Worm (Caenorhabditis elegans) whole organism, young adult: ENCODE data around the gene hlh-10.

Experiments used
- C06A6.2 ChIP-seq: fragments of 200-800 bp; sonication (Bioruptor generic); conservative IDR thresholded peaks from 2 replicates; pipeline ENCODE4 v1.3.6; 2022; ENCODE audit warnings: missing genetic modification characterization, missing compliant biosample characterization
- F33H1.4 ChIP-seq: fragments of 200-800 bp; sonication (Bioruptor generic); IDR thresholded peaks from 2 replicates; pipeline ENCODE4 v1.3.6; 2022; ENCODE audit warnings: missing genetic modification reagents, missing genetic modification characterization, missing compliant biosample characterization
- F39B2.1 ChIP-seq: fragments of 200-800 bp; sonication (Bioruptor generic); IDR thresholded peaks from 2 replicates; pipeline ENCODE4 v1.3.6; 2022; ENCODE audit warnings: missing genetic modification reagents, missing genetic modification characterization, missing compliant biosample characterization
- F57A8.1 ChIP-seq: fragments of 200-800 bp; sonication (Bioruptor generic); optimal IDR thresholded peaks from 2 replicates; lab custom pipeline; 2018; ENCODE audit warnings: mild to moderate bottlenecking, missing genetic modification characterization, moderate library complexity, missing compliant biosample characterization
- Y53G8AR.9 ChIP-seq: fragments of 200-800 bp; sonication (Bioruptor generic); conservative IDR thresholded peaks from 2 replicates; pipeline ENCODE4 v1.3.6; 2022; ENCODE audit warnings: missing genetic modification reagents, missing genetic modification characterization, missing compliant biosample characterization
- ZK185.1 ChIP-seq: sonication (generic microtip); optimal IDR thresholded peaks from 2 replicates; lab custom pipeline; 2016; ENCODE audit warnings: mild to moderate bottlenecking, missing genetic modification characterization, missing compliant biosample characterization; ENCODE audit not compliant: poor library complexity, severe bottlenecking
- ama-1 ChIP-seq, 3 experiments: fragments of 150-350 bp in 1 of 3; sonication (generic microtip) in 2 of 3; optimal IDR thresholded peaks; 2 replicates each; lab custom pipeline; 2014 to 2018; ENCODE audit warnings: missing biosample characterization in 2 of 3, missing genetic modification characterization in 2 of 3, missing genetic modification reagents in 2 of 3
- ccch-3 ChIP-seq: fragments of 200-800 bp; sonication (Bioruptor generic); optimal IDR thresholded peaks from 2 replicates; lab custom pipeline; 2018; ENCODE audit warnings: mild to moderate bottlenecking, missing genetic modification characterization, missing compliant biosample characterization
- ceh-27 ChIP-seq: fragments of 200-800 bp; sonication (Bioruptor generic); optimal IDR thresholded peaks from 2 replicates; lab custom pipeline; 2018; ENCODE audit warnings: mild to moderate bottlenecking, missing genetic modification characterization, moderate library complexity, missing compliant biosample characterization
- chd-7 ChIP-seq: sonication (generic microtip); optimal IDR thresholded peaks from 2 replicates; lab custom pipeline; 2016; ENCODE audit warnings: mild to moderate bottlenecking, missing genetic modification characterization, moderate library complexity, missing compliant biosample characterization
- dpl-1 ChIP-seq: fragments of 150-350 bp; optimal IDR thresholded peaks from 2 replicates; lab custom pipeline; 2014; ENCODE audit warnings: missing biosample characterization, missing genetic modification reagents, missing genetic modification characterization
- efl-1 ChIP-seq: fragments of 150-350 bp; optimal IDR thresholded peaks from 2 replicates; lab custom pipeline; 2014; ENCODE audit warnings: missing biosample characterization, missing genetic modification reagents, missing genetic modification characterization
- egl-18 ChIP-seq: fragments of 200-800 bp; sonication (Bioruptor generic); IDR thresholded peaks from 2 replicates; pipeline ENCODE4 v1.3.6; 2022; ENCODE audit warnings: missing genetic modification reagents, missing genetic modification characterization, missing compliant biosample characterization
- ekl-4 ChIP-seq: fragments of 200-800 bp; sonication (Bioruptor generic); IDR thresholded peaks from 2 replicates; pipeline ENCODE4 v1.3.6; 2022; ENCODE audit warnings: missing genetic modification reagents, missing genetic modification characterization, missing compliant biosample characterization
- hmg-1.2 ChIP-seq: fragments of 200-800 bp; sonication (Bioruptor generic); IDR thresholded peaks from 2 replicates; pipeline ENCODE4 v1.3.6; 2022; ENCODE audit warnings: missing genetic modification reagents, missing genetic modification characterization, missing compliant biosample characterization
- hmg-20 ChIP-seq: fragments of 200-800 bp; sonication (Bioruptor generic); IDR thresholded peaks from 2 replicates; pipeline ENCODE4 v1.3.6; 2022; ENCODE audit warnings: missing genetic modification reagents, missing genetic modification characterization, missing compliant biosample characterization
- let-607 ChIP-seq, 2 experiments: fragments of 200-800 bp in 1 of 2; sonication (Bioruptor generic) in 1 of 2; sonication (generic microtip) in 1 of 2; optimal IDR thresholded peaks; 2 replicates each; lab custom pipeline; 2016 to 2018; ENCODE audit warnings: mild to moderate bottlenecking in 2 of 2, missing compliant biosample characterization in 2 of 2, missing genetic modification characterization in 2 of 2, moderate library complexity in 2 of 2, missing genotype in 1 of 2
- lin-35 ChIP-seq, 3 experiments: fragments of 150-350 bp in 2 of 3; sonication (generic microtip) in 1 of 3; optimal IDR thresholded peaks; 2 replicates each; lab custom pipeline; 2014 to 2018; ENCODE audit warnings: missing biosample characterization in 3 of 3, missing genetic modification characterization in 3 of 3, missing genetic modification reagents in 3 of 3
- lin-40 ChIP-seq: sonication (generic microtip); optimal IDR thresholded peaks from 2 replicates; lab custom pipeline; 2016; ENCODE audit warnings: missing genetic modification characterization, mild to moderate bottlenecking, missing compliant biosample characterization, missing genotype, missing genetic modification reagents
- lsy-27 ChIP-seq: sonication (generic microtip); optimal IDR thresholded peaks from 2 replicates; lab custom pipeline; 2017; ENCODE audit warnings: missing genetic modification characterization, mild to moderate bottlenecking, missing compliant biosample characterization, antibody characterized with exemption, missing genotype, borderline replicate concordance; ENCODE audit not compliant: insufficient read depth
- madf-3 ChIP-seq: fragments of 200-800 bp; sonication (Bioruptor generic); IDR thresholded peaks from 2 replicates; pipeline ENCODE4 v1.3.6; 2022; ENCODE audit warnings: missing genetic modification reagents, missing genetic modification characterization, missing compliant biosample characterization
- madf-6 ChIP-seq: fragments of 200-800 bp; sonication (Bioruptor generic); IDR thresholded peaks from 2 replicates; pipeline ENCODE4 v1.3.6; 2022; ENCODE audit warnings: missing genetic modification reagents, missing genetic modification characterization, missing compliant biosample characterization
- madf-8 ChIP-seq: fragments of 200-800 bp; sonication (Bioruptor generic); conservative IDR thresholded peaks from 2 replicates; pipeline ENCODE4 v1.3.6; 2022; ENCODE audit warnings: missing genetic modification reagents, missing genetic modification characterization, missing compliant biosample characterization
- mes-4 ChIP-seq: sonication (generic microtip); optimal IDR thresholded peaks from 2 replicates; lab custom pipeline; 2016; ENCODE audit warnings: missing genotype, missing genetic modification characterization, missing compliant biosample characterization
- nfya-1 ChIP-seq: sonication (generic microtip); optimal IDR thresholded peaks from 2 replicates; lab custom pipeline; 2017; ENCODE audit warnings: antibody characterized with exemption, missing compliant biosample characterization, missing genetic modification characterization, borderline replicate concordance; ENCODE audit not compliant: insufficient read depth
- nfya-2 ChIP-seq: fragments of 200-800 bp; sonication (Bioruptor generic); IDR thresholded peaks from 2 replicates; pipeline ENCODE4 v1.3.6; 2022; ENCODE audit warnings: missing genetic modification reagents, missing genetic modification characterization, missing compliant biosample characterization
- nhr-80 ChIP-seq: sonication (generic microtip); optimal IDR thresholded peaks from 2 replicates; lab custom pipeline; 2016; ENCODE audit warnings: missing genetic modification characterization, missing compliant biosample characterization
- pbrm-1 ChIP-seq: fragments of 200-800 bp; sonication (Bioruptor generic); IDR thresholded peaks from 2 replicates; pipeline ENCODE4 v1.3.6; 2022; ENCODE audit warnings: missing genetic modification reagents, missing genetic modification characterization, missing compliant biosample characterization
- rcor-1 ChIP-seq: fragments of 200-800 bp; sonication (Bioruptor generic); IDR thresholded peaks from 2 replicates; pipeline ENCODE4 v1.3.6; 2022; ENCODE audit warnings: missing genetic modification reagents, missing genetic modification characterization, missing compliant biosample characterization
- repo-1 ChIP-seq: sonication (generic microtip); optimal IDR thresholded peaks from 2 replicates; lab custom pipeline; 2017; ENCODE audit warnings: mild to moderate bottlenecking, missing genetic modification characterization, missing compliant biosample characterization
- sea-2 ChIP-seq: fragments of 200-800 bp; sonication (Bioruptor generic); IDR thresholded peaks from 2 replicates; pipeline ENCODE4 v1.3.6; 2022; ENCODE audit warnings: missing genetic modification characterization, missing compliant biosample characterization
- snpc-1.1 ChIP-seq: sonication (generic microtip); optimal IDR thresholded peaks from 2 replicates; lab custom pipeline; 2017; ENCODE audit warnings: missing genetic modification characterization, mild to moderate bottlenecking, missing compliant biosample characterization, antibody characterized with exemption, moderate library complexity, missing genotype, missing genetic modification reagents; ENCODE audit not compliant: insufficient read depth
- snpc-4 ChIP-seq, 5 experiments: fragments of 150-350 bp in 1 of 5; sonication (generic microtip) in 4 of 5; optimal IDR thresholded peaks; 2 replicates each; lab custom pipeline; 2014 to 2018; ENCODE audit warnings: missing genetic modification characterization in 5 of 5, missing biosample characterization in 3 of 5, antibody characterized with exemption in 2 of 5, mild to moderate bottlenecking in 2 of 5, missing compliant biosample characterization in 2 of 5, missing genotype in 2 of 5, moderate library complexity in 2 of 5, missing genetic modification reagents in 1 of 5
- tbp1 ChIP-seq: fragments of 200-800 bp; sonication (Bioruptor generic); optimal IDR thresholded peaks from 2 replicates; lab custom pipeline; 2018; ENCODE audit warnings: mild to moderate bottlenecking, missing genetic modification characterization, missing compliant biosample characterization
- tbx-9 ChIP-seq: sonication (generic microtip); optimal IDR thresholded peaks from 2 replicates; lab custom pipeline; 2016; ENCODE audit warnings: borderline replicate concordance, missing genetic modification characterization, inconsistent platforms, missing compliant biosample characterization
- tlf-1 ChIP-seq: fragments of 200-800 bp; sonication (Bioruptor generic); optimal IDR thresholded peaks from 2 replicates; lab custom pipeline; 2018; ENCODE audit warnings: mild to moderate bottlenecking, missing genetic modification characterization, missing compliant biosample characterization
- zfh-2 ChIP-seq: fragments of 200-800 bp; sonication (Bioruptor generic); conservative IDR thresholded peaks from 2 replicates; pipeline ENCODE4 v1.3.6; 2022; ENCODE audit warnings: missing genetic modification reagents, missing genetic modification characterization, missing compliant biosample characterization
- ztf-18 ChIP-seq: sonication (generic microtip); optimal IDR thresholded peaks from 2 replicates; lab custom pipeline; 2016; ENCODE audit warnings: missing genotype, mild to moderate bottlenecking, missing genetic modification characterization, missing compliant biosample characterization

The hlh-10 gene

DNA sequence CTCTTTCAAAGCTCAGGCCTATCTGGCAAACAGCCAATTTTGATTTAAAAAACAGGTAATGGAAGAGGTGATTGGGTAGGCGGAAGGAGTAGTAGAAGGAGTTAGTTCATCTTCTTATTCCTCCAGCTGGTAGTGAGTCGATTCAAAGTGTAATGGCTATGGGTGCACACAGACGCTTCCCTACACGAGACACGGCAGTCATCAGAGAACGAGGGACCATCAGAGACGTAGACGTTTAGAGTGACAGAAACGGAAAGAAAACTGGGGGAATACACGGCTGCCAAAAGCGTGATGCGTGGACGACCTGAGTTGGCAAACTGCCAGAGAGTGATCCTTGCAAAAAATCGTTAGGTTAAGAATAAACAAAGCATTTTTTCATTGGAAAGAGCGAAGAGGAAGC is 34.6 kb downstream of the hlh-10 start:
- no peak for TF ChIP-seq C06A6.2 (GFP tag; lab: Robert Waterston, UW)
- peak; percentile 60; the same call in 1 of the 2 replicates for TF ChIP-seq hmg-1.2 (GFP tag; lab: Robert Waterston, UW)

DNA sequence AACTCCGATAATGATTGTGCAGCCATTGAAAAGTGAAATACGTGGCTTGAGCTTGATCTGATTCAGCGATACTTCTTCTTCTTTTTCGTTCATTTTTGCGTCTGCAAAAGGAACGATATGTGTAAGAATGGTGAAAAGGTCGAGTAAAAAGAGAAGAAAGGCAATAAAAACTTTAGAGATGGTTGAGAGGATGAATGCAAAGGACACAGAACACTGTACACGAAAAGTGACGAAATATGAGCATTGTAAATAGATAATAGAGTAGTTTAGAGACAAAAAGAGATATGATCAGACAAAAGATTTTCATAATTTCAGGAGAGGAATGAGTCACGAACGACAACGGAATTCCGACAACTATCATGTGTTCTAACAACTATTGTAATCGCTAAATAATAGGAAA is 35.8 kb downstream of the hlh-10 start, which contains the start of gene aat-2:
Gene aat-2 (minus strand): TSS at position 101 of the 400 bp plus-strand sequence.
- TF ChIP-seq repo-1 (no peak), F33H1.4 (no peak), sea-2 (no peak), tbx-9 (no peak)

DNA sequence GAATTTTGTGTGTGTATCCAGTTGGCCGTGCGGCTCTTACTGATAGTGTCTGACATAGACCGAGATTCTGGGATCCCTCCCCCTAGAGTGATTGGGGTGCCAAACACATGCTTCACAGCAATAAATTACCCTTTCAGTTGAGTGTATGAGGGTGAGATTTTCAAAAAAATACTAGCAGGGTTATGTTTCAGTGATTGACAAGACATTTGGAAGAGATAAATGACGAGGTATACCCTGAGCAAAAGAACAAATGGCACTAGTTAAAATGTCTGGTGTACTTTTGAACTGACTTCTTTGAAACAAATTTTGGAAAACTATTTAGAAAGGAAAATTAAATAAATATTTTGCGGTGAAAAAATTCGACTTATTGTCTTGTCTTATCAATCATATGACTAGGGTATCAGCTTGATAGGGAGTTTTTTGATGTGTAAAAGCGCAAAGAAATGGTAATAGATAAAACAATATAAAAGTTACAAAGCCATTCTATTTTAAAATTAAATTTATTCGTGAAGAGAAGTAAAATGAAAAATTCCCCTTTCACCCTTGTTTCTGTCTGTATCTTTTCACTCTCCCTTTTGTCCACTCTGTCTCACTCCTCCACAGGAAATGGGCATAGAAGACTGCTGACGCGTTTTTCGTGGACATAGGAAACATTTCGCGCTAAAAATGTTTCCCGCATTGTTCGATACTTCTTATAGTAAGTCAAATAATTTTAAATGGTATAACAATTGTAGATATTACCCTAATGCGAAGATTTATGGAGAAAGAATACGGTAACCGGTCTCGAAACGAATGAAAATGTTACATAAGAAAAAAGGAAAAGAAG is 38.6 kb downstream of the hlh-10 start, which contains the start of gene glo-4:
Gene glo-4 (minus strand): TSS at position 51 of the 826 bp plus-strand sequence.
- TF ChIP-seq madf-8 (GFP tag; lab: Robert Waterston, UW) (peak; percentile 50), F39B2.1 (GFP tag; lab: Robert Waterston, UW) (no peak), madf-3 (GFP tag; lab: Robert Waterston, UW) (0 out of 2 replicates have a peak, but pooled peaks have one; percentile 71), nhr-80 (peak; percentile 62), rcor-1 (GFP tag; lab: Robert Waterston, UW) (peak; percentile 49; the same call in 1 of the 2 replicates), pbrm-1 (GFP tag; lab: Robert Waterston, UW) (0 out of 2 replicates have a peak, but pooled peaks have one; percentile 54), lin-40 (tag; lab: Kevin White, UChicago) (peak; percentile 68), madf-6 (GFP tag; lab: Robert Waterston, UW) (peak; percentile 73), hmg-20 (GFP tag; lab: Robert Waterston, UW) (no peak), ekl-4 (peak; percentile 24; the same call in 1 of the 2 replicates), dpl-1 (GFP tag; lab: Kevin White, UChicago) (peak; percentile 56), tlf-1 (GFP tag; lab: Kevin White, UChicago) (no peak), zfh-2 (GFP tag; lab: Robert Waterston, UW) (no peak), ccch-3 (GFP tag; lab: Kevin White, UChicago) (no peak), efl-1 (GFP tag; lab: Kevin White, UChicago) (peak; percentile 71), lin-35 (GFP tag; optimal IDR thresholded peaks at IDR 0.05; lab: Kevin White, UChicago) (peak in 1 of 3 experiments; percentile 81), hmg-1.2 (GFP tag; lab: Robert Waterston, UW) (peak; percentile 69), snpc-4 (GFP tag; optimal IDR thresholded peaks at IDR 0.05; lab: Kevin White, UChicago) (no peak), snpc-4 (tag; optimal IDR thresholded peaks at IDR 0.05; lab: Kevin White, UChicago) (peak in 1 of 4 experiments; percentile 11), ztf-18 (tag; lab: Kevin White, UChicago) (peak; percentile 91), F33H1.4 (no peak), ceh-27 (peak; percentile 47), Y53G8AR.9 (peak; percentile 71; the same call in 1 of the 2 replicates), egl-18 (GFP tag; lab: Robert Waterston, UW) (no peak), let-607 (tag; optimal IDR thresholded peaks at IDR 0.05; lab: Kevin White, UChicago) (peak in 1 of 2 experiments; percentile 3)
- TF ChIP-seq, all 124 proteins: peak for 17

DNA sequence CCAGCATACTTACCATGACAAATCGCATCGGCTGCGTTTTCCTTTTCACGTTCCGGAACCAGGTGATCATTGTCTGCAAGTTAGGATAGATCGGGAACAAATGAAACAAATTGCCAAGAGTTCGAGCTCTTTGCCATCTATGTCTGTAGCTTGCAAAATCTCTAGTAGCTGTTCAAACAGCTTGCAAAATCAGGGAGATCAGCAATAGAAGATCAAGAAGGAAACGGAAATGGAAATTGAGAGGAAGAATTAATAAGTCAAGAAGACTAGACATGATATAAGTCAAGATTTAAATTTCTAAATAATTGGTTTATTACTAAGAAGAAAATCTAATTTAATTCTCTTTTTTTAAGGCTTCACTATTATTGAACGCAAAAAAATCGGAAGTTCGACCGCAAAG is 49.7 kb downstream of the hlh-10 start, which contains the start of gene F07C3.3:
Gene F07C3.3 (minus strand): TSS at position 101 of the 400 bp plus-strand sequence.
- TF ChIP-seq lsy-27 (no peak), mes-4 (tag; lab: Kevin White, UChicago) (no peak), snpc-1.1 (tag; lab: Kevin White, UChicago) (no peak), F57A8.1 (no peak), chd-7 (tag; lab: Kevin White, UChicago) (no peak), ZK185.1 (tag; lab: Kevin White, UChicago) (no peak), nfya-2 (GFP tag; lab: Robert Waterston, UW) (no peak), nfya-1 (no peak), ama-1 (optimal IDR thresholded peaks at IDR 0.05; lab: Kevin White, UChicago) (no peak), ama-1 (GFP tag; optimal IDR thresholded peaks at IDR 0.05; lab: Kevin White, UChicago) (no peak), tbp1 (GFP tag; lab: Kevin White, UChicago) (no peak)
